Worm (Caenorhabditis elegans) whole organism, L3 larva: ENCODE data around the gene C07A12.2.

Experiments
- R02D3.7 ChIP-seq: fragments of 150-350 bp; optimal IDR thresholded peaks from 2 replicates; lab custom pipeline; 2014; ENCODE audit warnings: missing biosample characterization, missing genetic modification characterization
- ZK546.5 ChIP-seq: sonication (generic microtip); optimal IDR thresholded peaks from 2 replicates; lab custom pipeline; 2017; ENCODE audit warnings: missing biosample characterization, missing genetic modification characterization
- aly-2 ChIP-seq: fragments of 150-350 bp; optimal IDR thresholded peaks from 2 replicates; lab custom pipeline; 2014; ENCODE audit warnings: missing biosample characterization, missing genetic modification characterization
- ama-1 ChIP-seq: fragments of 150-350 bp; optimal IDR thresholded peaks from 2 replicates; lab custom pipeline; 2018
- ceh-16 ChIP-seq: sonication (generic microtip); optimal IDR thresholded peaks from 2 replicates; lab custom pipeline; 2017; ENCODE audit warnings: missing biosample characterization, missing genetic modification characterization
- ceh-28 ChIP-seq: fragments of 150-350 bp; optimal IDR thresholded peaks from 2 replicates; lab custom pipeline; 2014; ENCODE audit warnings: missing biosample characterization, missing genetic modification reagents, missing genetic modification characterization
- ceh-82 ChIP-seq: fragments of 150-350 bp; optimal IDR thresholded peaks from 2 replicates; lab custom pipeline; 2014; ENCODE audit warnings: missing biosample characterization, missing genetic modification characterization
- ceh-9 ChIP-seq: sonication (generic microtip); optimal IDR thresholded peaks from 2 replicates; lab custom pipeline; 2018; ENCODE audit warnings: missing biosample characterization, missing genetic modification characterization
- daf-12 ChIP-seq: fragments of 150-350 bp; optimal IDR thresholded peaks from 2 replicates; lab custom pipeline; 2014; ENCODE audit warnings: missing biosample characterization, missing genetic modification reagents, missing genetic modification characterization
- egl-27 ChIP-seq: sonication (generic microtip); optimal IDR thresholded peaks from 4 replicates; lab custom pipeline; 2017; ENCODE audit warnings: missing biosample characterization, missing genetic modification reagents, missing genetic modification characterization
- egl-5 ChIP-seq: fragments of 150-350 bp; optimal IDR thresholded peaks from 2 replicates; lab custom pipeline; 2017; ENCODE audit warnings: missing biosample characterization, missing genetic modification reagents, missing genetic modification characterization, inconsistent platforms
- elt-1 ChIP-seq: fragments of 150-350 bp; optimal IDR thresholded peaks from 2 replicates; lab custom pipeline; 2014; ENCODE audit warnings: missing biosample characterization, missing genetic modification characterization
- elt-2 ChIP-seq: sonication (generic microtip); optimal IDR thresholded peaks from 2 replicates; lab custom pipeline; 2016; ENCODE audit warnings: missing genetic modification reagents, mild to moderate bottlenecking, missing genetic modification characterization, missing compliant biosample characterization
- elt-3 ChIP-seq, 3 experiments: fragments of 150-350 bp in 1 of 3; sonication (generic microtip) in 2 of 3; optimal IDR thresholded peaks; 2 replicates in 2 of 3; 4 replicates in 1 of 3; lab custom pipeline; 2014 to 2017; ENCODE audit warnings: missing biosample characterization in 3 of 3, missing genetic modification characterization in 3 of 3
- eor-1 ChIP-seq, 2 experiments: fragments of 150-350 bp; optimal IDR thresholded peaks; 2 replicates each; lab custom pipeline; 2014 to 2018; ENCODE audit warnings: missing biosample characterization in 2 of 2, missing genetic modification characterization in 2 of 2
- fkh-10 ChIP-seq: sonication (generic microtip); optimal IDR thresholded peaks from 2 replicates; lab custom pipeline; 2017; ENCODE audit warnings: missing biosample characterization, missing genetic modification reagents, missing genetic modification characterization
- fkh-2 ChIP-seq: fragments of 150-350 bp; optimal IDR thresholded peaks from 2 replicates; lab custom pipeline; 2014; ENCODE audit warnings: missing biosample characterization, missing genetic modification reagents, missing genetic modification characterization
- fos-1 ChIP-seq: fragments of 150-350 bp; optimal IDR thresholded peaks from 2 replicates; lab custom pipeline; 2014; ENCODE audit warnings: missing biosample characterization, missing genetic modification characterization
- hmg-11 ChIP-seq: sonication (generic microtip); optimal IDR thresholded peaks from 2 replicates; lab custom pipeline; 2016; ENCODE audit warnings: missing genetic modification characterization, missing compliant biosample characterization
- jun-1 ChIP-seq: fragments of 150-350 bp; optimal IDR thresholded peaks from 2 replicates; lab custom pipeline; 2014; ENCODE audit warnings: missing biosample characterization, missing genetic modification reagents, missing genetic modification characterization
- lin-15B ChIP-seq: fragments of 150-350 bp; optimal IDR thresholded peaks from 2 replicates; lab custom pipeline; 2014; ENCODE audit warnings: missing biosample characterization, missing genetic modification characterization
- lsy-12 ChIP-seq: sonication (generic microtip); optimal IDR thresholded peaks from 2 replicates; lab custom pipeline; 2016; ENCODE audit warnings: mild to moderate bottlenecking, missing genetic modification characterization, missing compliant biosample characterization
- mdl-1 ChIP-seq: fragments of 150-350 bp; optimal IDR thresholded peaks from 2 replicates; lab custom pipeline; 2014; ENCODE audit warnings: missing biosample characterization, missing genetic modification characterization
- mml-1 ChIP-seq: fragments of 150-350 bp; sonication (generic microtip); optimal IDR thresholded peaks from 3 replicates; lab custom pipeline; 2014; ENCODE audit warnings: missing biosample characterization, missing genetic modification characterization
- nfya-1 ChIP-seq: sonication (generic microtip); optimal IDR thresholded peaks from 2 replicates; lab custom pipeline; 2017; ENCODE audit warnings: missing genetic modification characterization, mild to moderate bottlenecking, missing compliant biosample characterization, antibody characterized with exemption, moderate library complexity; ENCODE audit not compliant: insufficient read depth
- nhr-11 ChIP-seq: fragments of 150-350 bp; optimal IDR thresholded peaks from 2 replicates; lab custom pipeline; 2014; ENCODE audit warnings: missing biosample characterization, missing genetic modification characterization
- nhr-12 ChIP-seq: fragments of 150-350 bp; optimal IDR thresholded peaks from 2 replicates; lab custom pipeline; 2014; ENCODE audit warnings: missing biosample characterization, missing genetic modification characterization
- nhr-23 ChIP-seq: fragments of 150-350 bp; optimal IDR thresholded peaks from 2 replicates; lab custom pipeline; 2014; ENCODE audit warnings: missing biosample characterization, missing genetic modification reagents, missing genetic modification characterization
- nhr-237 ChIP-seq: fragments of 150-350 bp; optimal IDR thresholded peaks from 2 replicates; lab custom pipeline; 2014; ENCODE audit warnings: missing biosample characterization, missing genetic modification characterization
- nhr-25 ChIP-seq: sonication (generic microtip); optimal IDR thresholded peaks from 2 replicates; lab custom pipeline; 2017; ENCODE audit warnings: missing biosample characterization, missing genetic modification characterization
- nhr-28 ChIP-seq: fragments of 150-350 bp; optimal IDR thresholded peaks from 2 replicates; lab custom pipeline; 2014; ENCODE audit warnings: missing biosample characterization, missing genetic modification characterization
- nhr-43 ChIP-seq: sonication (generic microtip); optimal IDR thresholded peaks from 2 replicates; lab custom pipeline; 2016; ENCODE audit warnings: mild to moderate bottlenecking, missing genetic modification characterization, missing compliant biosample characterization; ENCODE audit not compliant: poor library complexity, severe bottlenecking
- nhr-76 ChIP-seq: fragments of 150-350 bp; sonication (generic microtip); optimal IDR thresholded peaks from 5 replicates; lab custom pipeline; 2014; ENCODE audit warnings: missing biosample characterization, missing genetic modification characterization
- nhr-77 ChIP-seq: fragments of 150-350 bp; optimal IDR thresholded peaks from 2 replicates; lab custom pipeline; 2014; ENCODE audit warnings: missing biosample characterization, missing genetic modification characterization
- pha-4 ChIP-seq: fragments of 150-350 bp; optimal IDR thresholded peaks from 2 replicates; lab custom pipeline; 2014; ENCODE audit warnings: missing biosample characterization, missing genetic modification reagents, missing genetic modification characterization
- pqm-1 ChIP-seq: fragments of 150-350 bp; optimal IDR thresholded peaks from 2 replicates; lab custom pipeline; 2017; ENCODE audit warnings: missing biosample characterization, missing genetic modification characterization, inconsistent platforms
- sea-2 ChIP-seq: fragments of 150-350 bp; sonication (generic microtip); optimal IDR thresholded peaks from 4 replicates; lab custom pipeline; 2014; ENCODE audit warnings: missing biosample characterization, missing genetic modification reagents, missing genetic modification characterization
- snpc-4 ChIP-seq: fragments of 150-350 bp; optimal IDR thresholded peaks from 2 replicates; lab custom pipeline; 2014; ENCODE audit warnings: missing biosample characterization, missing genetic modification characterization
- tbx-2 ChIP-seq: sonication (generic microtip); optimal IDR thresholded peaks from 2 replicates; lab custom pipeline; 2016; ENCODE audit warnings: mild to moderate bottlenecking, missing genetic modification characterization, missing compliant biosample characterization
- unc-39 ChIP-seq: sonication (generic microtip); optimal IDR thresholded peaks from 4 replicates; lab custom pipeline; 2017; ENCODE audit warnings: missing biosample characterization, missing genetic modification characterization
- zag-1 ChIP-seq: fragments of 150-350 bp; optimal IDR thresholded peaks from 2 replicates; lab custom pipeline; 2014; ENCODE audit warnings: missing biosample characterization, missing genetic modification characterization

C07A12.2 gene

ce11 chrX:4524844-4525243 lies 19.8 kb upstream of the C07A12.2 start:
- TF ChIP-seq egl-5 (tag; lab: Kevin White, UChicago) (no peak), ceh-82 (tag; lab: Kevin White, UChicago) (no peak), fkh-2 (no peak), nhr-76 (tag; lab: Kevin White, UChicago) (no peak), ceh-16 (tag; lab: Kevin White, UChicago) (no peak), elt-1 (tag; lab: Kevin White, UChicago) (no peak), nhr-11 (tag; lab: Kevin White, UChicago) (no peak), nhr-23 (tag; lab: Kevin White, UChicago) (peak; percentile 56), nhr-43 (tag; lab: Kevin White, UChicago) (no peak), R02D3.7 (no peak), nfya-1 (peak; percentile 23), daf-12 (no peak), ama-1 (lab: Kevin White, UChicago) (peak; percentile 40), eor-1 (tag; optimal IDR thresholded peaks at IDR 0.05; lab: Kevin White, UChicago) (no peak), nhr-25 (tag; lab: Kevin White, UChicago) (peak; percentile 46)
- TF ChIP-seq, all 47 proteins: peak for 4

ce11 chrX:4526412-4526811 lies 18.2 kb upstream of the C07A12.2 start:
- peak; percentile 10 for TF ChIP-seq nhr-77 (tag; lab: Kevin White, UChicago)
- TF ChIP-seq tbx-2 = peak; percentile 41
- TF ChIP-seq fkh-2 = no peak
- TF ChIP-seq ceh-28 (tag; lab: Kevin White, UChicago) = peak; percentile 61
- TF ChIP-seq nhr-23 (tag; lab: Kevin White, UChicago) = peak; percentile 89
- no peak for TF ChIP-seq fos-1
- TF ChIP-seq nhr-43 (tag; lab: Kevin White, UChicago) = peak; percentile 58
- TF ChIP-seq egl-5 (tag; lab: Kevin White, UChicago) = no peak
- TF ChIP-seq elt-3 (tag; optimal IDR thresholded peaks at IDR 0.05; lab: Kevin White, UChicago) = peak in 1 of 3 experiments; percentile 56
- no peak for TF ChIP-seq lsy-12 (tag; lab: Kevin White, UChicago)
- no peak for TF ChIP-seq egl-27 (tag; lab: Kevin White, UChicago)
- no peak for TF ChIP-seq aly-2 (tag; lab: Kevin White, UChicago)
- TF ChIP-seq ceh-82 (tag; lab: Kevin White, UChicago) = peak; percentile 24
- TF ChIP-seq nhr-11 (tag; lab: Kevin White, UChicago) = no peak
- TF ChIP-seq R02D3.7 = peak; percentile 42
- TF ChIP-seq ama-1 (lab: Kevin White, UChicago) = peak; percentile 36
- no peak for TF ChIP-seq zag-1 (tag; lab: Kevin White, UChicago)

- TF ChIP-seq egl-27 (tag; lab: Kevin White, UChicago) = no peak
- TF ChIP-seq nhr-23 (tag; lab: Kevin White, UChicago) = peak; percentile 81
- TF ChIP-seq ama-1 (lab: Kevin White, UChicago) = no peak
- no peak for TF ChIP-seq nhr-28
- no peak for TF ChIP-seq nhr-12 (tag; lab: Kevin White, UChicago)
- peak; percentile 90 for TF ChIP-seq nhr-43 (tag; lab: Kevin White, UChicago)
- no peak for TF ChIP-seq aly-2 (tag; lab: Kevin White, UChicago)
- TF ChIP-seq nfya-1 = peak; percentile 34
- peak; percentile 76 for TF ChIP-seq pha-4 (tag; lab: Kevin White, UChicago)
- TF ChIP-seq mml-1 (tag; lab: Kevin White, UChicago) = no peak
- no peak for TF ChIP-seq hmg-11 (tag; lab: Kevin White, UChicago)
- TF ChIP-seq daf-12 = no peak
- TF ChIP-seq elt-1 (tag; lab: Kevin White, UChicago) = peak; percentile 97
- TF ChIP-seq nhr-25 (tag; lab: Kevin White, UChicago) = peak; percentile 61
- TF ChIP-seq ceh-28 (tag; lab: Kevin White, UChicago) = no peak
- TF ChIP-seq pqm-1 (tag; lab: Kevin White, UChicago) = peak; percentile 74
- no peak for TF ChIP-seq fkh-2
- peak in 1 of 3 experiments; percentile 39 for TF ChIP-seq elt-3 (tag; optimal IDR thresholded peaks at IDR 0.05; lab: Kevin White, UChicago)
- TF ChIP-seq ZK546.5 (tag; lab: Kevin White, UChicago) = no peak
- TF ChIP-seq R02D3.7 = no peak
- peak; percentile 28 for TF ChIP-seq jun-1 (tag; lab: Kevin White, UChicago)
- no peak for TF ChIP-seq unc-39
- TF ChIP-seq sea-2 = no peak
- TF ChIP-seq lin-15B (tag; lab: Kevin White, UChicago) = no peak
- TF ChIP-seq elt-2 = peak; percentile 77
- TF ChIP-seq snpc-4 = no peak
- peak; percentile 32 for TF ChIP-seq mdl-1 (tag; lab: Kevin White, UChicago)
- no peak for TF ChIP-seq nhr-237 (tag; lab: Kevin White, UChicago)
- TF ChIP-seq ceh-9 (tag; lab: Kevin White, UChicago) = no peak
- no peak for TF ChIP-seq egl-5 (tag; lab: Kevin White, UChicago)
- no peak for TF ChIP-seq ceh-82 (tag; lab: Kevin White, UChicago)
- TF ChIP-seq fkh-10 = no peak
- TF ChIP-seq, all 47 proteins: peak for 11
Observed at ce11 chrX:4528905-4529304, 15.7 kb upstream of the C07A12.2 start.
